Worm (Caenorhabditis elegans) whole organism, young adult: ENCODE data around the gene twk-44.
A peak's percentile ranks its signal among the peaks of the same experiment; 100 is the strongest.

ENCODE experiments used
- B0019.2 ChIP-seq: fragments of 200-800 bp; sonication (Bioruptor generic); conservative IDR thresholded peaks from 2 replicates; pipeline ENCODE4 v1.3.6; 2022; ENCODE audit warnings: missing genetic modification reagents, missing genetic modification characterization, missing compliant biosample characterization
- F10E7.11 ChIP-seq: sonication (generic microtip); optimal IDR thresholded peaks from 2 replicates; lab custom pipeline; 2017; ENCODE audit warnings: mild to moderate bottlenecking, missing genetic modification characterization, moderate library complexity, missing compliant biosample characterization
- F22D6.2 ChIP-seq: sonication (generic microtip); optimal IDR thresholded peaks from 2 replicates; lab custom pipeline; 2016; ENCODE audit warnings: mild to moderate bottlenecking, missing genetic modification characterization, missing compliant biosample characterization
- K11D2.4 ChIP-seq: fragments of 200-800 bp; sonication (Bioruptor generic); IDR thresholded peaks from 2 replicates; pipeline ENCODE4 v1.3.6; 2022; ENCODE audit warnings: missing genetic modification reagents, missing genetic modification characterization, missing compliant biosample characterization
- T07F8.4 ChIP-seq: sonication (generic microtip); optimal IDR thresholded peaks from 2 replicates; lab custom pipeline; 2016; ENCODE audit warnings: mild to moderate bottlenecking, missing genetic modification characterization, moderate library complexity, missing compliant biosample characterization
- Y53F4B.3 ChIP-seq: fragments of 200-800 bp; sonication (Bioruptor generic); IDR thresholded peaks from 2 replicates; pipeline ENCODE4 v1.3.6; 2022; ENCODE audit warnings: missing genetic modification reagents, missing genetic modification characterization, missing compliant biosample characterization
- Y53G8AR.9 ChIP-seq: fragments of 200-800 bp; sonication (Bioruptor generic); conservative IDR thresholded peaks from 2 replicates; pipeline ENCODE4 v1.3.6; 2022; ENCODE audit warnings: missing genetic modification reagents, missing genetic modification characterization, missing compliant biosample characterization
- Y79H2A.3 ChIP-seq: fragments of 200-800 bp; sonication (Bioruptor generic); conservative IDR thresholded peaks from 2 replicates; pipeline ENCODE4 v1.3.6; 2022; ENCODE audit warnings: missing genetic modification reagents, missing genetic modification characterization, missing compliant biosample characterization
- ZK185.1 ChIP-seq: sonication (generic microtip); optimal IDR thresholded peaks from 2 replicates; lab custom pipeline; 2016; ENCODE audit warnings: mild to moderate bottlenecking, missing genetic modification characterization, missing compliant biosample characterization; ENCODE audit not compliant: poor library complexity, severe bottlenecking
- atf-7 ChIP-seq: sonication (generic microtip); optimal IDR thresholded peaks from 2 replicates; lab custom pipeline; 2017; ENCODE audit warnings: mild to moderate bottlenecking, missing genetic modification characterization, missing compliant biosample characterization
- attf-6 ChIP-seq: fragments of 200-800 bp; sonication (Bioruptor generic); IDR thresholded peaks from 2 replicates; pipeline ENCODE4 v1.3.6; 2022; ENCODE audit warnings: missing genetic modification reagents, missing genetic modification characterization, missing compliant biosample characterization
- cebp-1 ChIP-seq, 2 experiments: fragments of 200-800 bp in 1 of 2; sonication (Bioruptor generic) in 1 of 2; sonication (generic microtip) in 1 of 2; IDR thresholded peaks in 1 of 2; optimal IDR thresholded peaks in 1 of 2; 2 replicates each; pipeline versions ENCODE4 v1.3.6 to Lab custom; 2017 to 2022; ENCODE audit warnings: missing compliant biosample characterization in 2 of 2, missing genetic modification characterization in 2 of 2, mild to moderate bottlenecking in 1 of 2, missing genetic modification reagents in 1 of 2, moderate library complexity in 1 of 2
- ceh-27 ChIP-seq: fragments of 200-800 bp; sonication (Bioruptor generic); optimal IDR thresholded peaks from 2 replicates; lab custom pipeline; 2018; ENCODE audit warnings: mild to moderate bottlenecking, missing genetic modification characterization, moderate library complexity, missing compliant biosample characterization
- ceh-40 ChIP-seq: fragments of 200-800 bp; sonication (Bioruptor generic); IDR thresholded peaks from 2 replicates; pipeline ENCODE4 v1.3.6; 2022; ENCODE audit warnings: missing genetic modification characterization, missing compliant biosample characterization
- dpff-1 ChIP-seq: sonication (generic microtip); optimal IDR thresholded peaks from 2 replicates; lab custom pipeline; 2017; ENCODE audit warnings: mild to moderate bottlenecking, missing genetic modification characterization, missing compliant biosample characterization
- efl-1 ChIP-seq: fragments of 150-350 bp; optimal IDR thresholded peaks from 2 replicates; lab custom pipeline; 2014; ENCODE audit warnings: missing biosample characterization, missing genetic modification reagents, missing genetic modification characterization
- egrh-3 ChIP-seq: fragments of 200-800 bp; sonication (Bioruptor generic); IDR thresholded peaks from 2 replicates; pipeline ENCODE4 v1.3.6; 2022; ENCODE audit warnings: missing genetic modification reagents, missing genetic modification characterization, missing compliant biosample characterization
- gei-17 ChIP-seq: fragments of 200-800 bp; sonication (Bioruptor generic); optimal IDR thresholded peaks from 2 replicates; lab custom pipeline; 2018; ENCODE audit warnings: mild to moderate bottlenecking, missing genetic modification characterization, missing compliant biosample characterization
- hlh-26 ChIP-seq: fragments of 200-800 bp; sonication (Bioruptor generic); conservative IDR thresholded peaks from 2 replicates; pipeline ENCODE4 v1.3.6; 2022; ENCODE audit warnings: missing genetic modification reagents, missing genetic modification characterization, missing compliant biosample characterization
- hmg-1.2 ChIP-seq: fragments of 200-800 bp; sonication (Bioruptor generic); IDR thresholded peaks from 2 replicates; pipeline ENCODE4 v1.3.6; 2022; ENCODE audit warnings: missing genetic modification reagents, missing genetic modification characterization, missing compliant biosample characterization
- hmg-20 ChIP-seq: fragments of 200-800 bp; sonication (Bioruptor generic); IDR thresholded peaks from 2 replicates; pipeline ENCODE4 v1.3.6; 2022; ENCODE audit warnings: missing genetic modification reagents, missing genetic modification characterization, missing compliant biosample characterization
- hsf-1 ChIP-seq: fragments of 200-800 bp; sonication (Bioruptor generic); IDR thresholded peaks from 2 replicates; pipeline ENCODE4 v1.3.6; 2022; ENCODE audit warnings: missing genetic modification reagents, missing genetic modification characterization, missing compliant biosample characterization
- lin-26 ChIP-seq: fragments of 200-800 bp; sonication (Bioruptor generic); IDR thresholded peaks from 2 replicates; pipeline ENCODE4 v1.3.6; 2022; ENCODE audit warnings: missing genetic modification reagents, missing genetic modification characterization, missing compliant biosample characterization
- lsy-27 ChIP-seq: sonication (generic microtip); optimal IDR thresholded peaks from 2 replicates; lab custom pipeline; 2017; ENCODE audit warnings: missing genetic modification characterization, mild to moderate bottlenecking, missing compliant biosample characterization, antibody characterized with exemption, missing genotype, borderline replicate concordance; ENCODE audit not compliant: insufficient read depth
- madf-3 ChIP-seq: fragments of 200-800 bp; sonication (Bioruptor generic); IDR thresholded peaks from 2 replicates; pipeline ENCODE4 v1.3.6; 2022; ENCODE audit warnings: missing genetic modification reagents, missing genetic modification characterization, missing compliant biosample characterization
- madf-6 ChIP-seq: fragments of 200-800 bp; sonication (Bioruptor generic); IDR thresholded peaks from 2 replicates; pipeline ENCODE4 v1.3.6; 2022; ENCODE audit warnings: missing genetic modification reagents, missing genetic modification characterization, missing compliant biosample characterization
- nfya-1 ChIP-seq: sonication (generic microtip); optimal IDR thresholded peaks from 2 replicates; lab custom pipeline; 2017; ENCODE audit warnings: antibody characterized with exemption, missing compliant biosample characterization, missing genetic modification characterization, borderline replicate concordance; ENCODE audit not compliant: insufficient read depth
- nfyb-1 ChIP-seq: fragments of 200-800 bp; sonication (Bioruptor generic); IDR thresholded peaks from 2 replicates; pipeline ENCODE4 v1.3.6; 2022; ENCODE audit warnings: missing genetic modification reagents, missing genetic modification characterization, missing compliant biosample characterization
- nhr-120 ChIP-seq: fragments of 200-800 bp; sonication (Bioruptor generic); IDR thresholded peaks from 2 replicates; pipeline ENCODE4 v1.3.6; 2022; ENCODE audit warnings: missing genetic modification characterization, missing compliant biosample characterization
- nhr-80 ChIP-seq: sonication (generic microtip); optimal IDR thresholded peaks from 2 replicates; lab custom pipeline; 2016; ENCODE audit warnings: missing genetic modification characterization, missing compliant biosample characterization
- rec-8 ChIP-seq, 2 experiments: sonication (generic microtip); optimal IDR thresholded peaks; 2 replicates each; lab custom pipeline; 2016; ENCODE audit warnings: mild to moderate bottlenecking in 2 of 2, missing genetic modification characterization in 2 of 2, missing genetic modification reagents in 2 of 2, missing genotype in 2 of 2, missing biosample characterization in 1 of 2, missing compliant biosample characterization in 1 of 2, moderate library complexity in 1 of 2
- repo-1 ChIP-seq: sonication (generic microtip); optimal IDR thresholded peaks from 2 replicates; lab custom pipeline; 2017; ENCODE audit warnings: mild to moderate bottlenecking, missing genetic modification characterization, missing compliant biosample characterization
- sea-2 ChIP-seq: fragments of 200-800 bp; sonication (Bioruptor generic); IDR thresholded peaks from 2 replicates; pipeline ENCODE4 v1.3.6; 2022; ENCODE audit warnings: missing genetic modification characterization, missing compliant biosample characterization
- snpc-1.1 ChIP-seq: sonication (generic microtip); optimal IDR thresholded peaks from 2 replicates; lab custom pipeline; 2017; ENCODE audit warnings: missing genetic modification characterization, mild to moderate bottlenecking, missing compliant biosample characterization, antibody characterized with exemption, moderate library complexity, missing genotype, missing genetic modification reagents; ENCODE audit not compliant: insufficient read depth
- snpc-1.3 ChIP-seq: sonication (generic microtip); optimal IDR thresholded peaks from 2 replicates; lab custom pipeline; 2017; ENCODE audit warnings: missing genetic modification characterization, mild to moderate bottlenecking, missing compliant biosample characterization, antibody characterized with exemption, moderate library complexity, missing genotype, missing genetic modification reagents; ENCODE audit not compliant: insufficient read depth
- somi-1 ChIP-seq: fragments of 200-800 bp; sonication (Bioruptor generic); optimal IDR thresholded peaks from 2 replicates; lab custom pipeline; 2018; ENCODE audit warnings: mild to moderate bottlenecking, missing genetic modification characterization, missing compliant biosample characterization
- sptf-2 ChIP-seq: fragments of 200-800 bp; sonication (Bioruptor generic); optimal IDR thresholded peaks from 2 replicates; lab custom pipeline; 2018; ENCODE audit warnings: mild to moderate bottlenecking, missing genetic modification characterization, missing compliant biosample characterization
- tbp1 ChIP-seq: fragments of 200-800 bp; sonication (Bioruptor generic); optimal IDR thresholded peaks from 2 replicates; lab custom pipeline; 2018; ENCODE audit warnings: mild to moderate bottlenecking, missing genetic modification characterization, missing compliant biosample characterization
- unc-130 ChIP-seq: sonication (generic microtip); optimal IDR thresholded peaks from 2 replicates; lab custom pipeline; 2016; ENCODE audit warnings: missing genetic modification reagents, missing genetic modification characterization, missing compliant biosample characterization
- xnd-1 ChIP-seq: sonication (generic microtip); optimal IDR thresholded peaks from 2 replicates; lab custom pipeline; 2016; ENCODE audit warnings: missing genotype, missing genetic modification reagents, missing genetic modification characterization, missing compliant biosample characterization
- zfh-2 ChIP-seq: fragments of 200-800 bp; sonication (Bioruptor generic); conservative IDR thresholded peaks from 2 replicates; pipeline ENCODE4 v1.3.6; 2022; ENCODE audit warnings: missing genetic modification reagents, missing genetic modification characterization, missing compliant biosample characterization
- ztf-18 ChIP-seq: sonication (generic microtip); optimal IDR thresholded peaks from 2 replicates; lab custom pipeline; 2016; ENCODE audit warnings: missing genotype, mild to moderate bottlenecking, missing genetic modification characterization, missing compliant biosample characterization
- ztf-25 ChIP-seq: fragments of 200-800 bp; sonication (Bioruptor generic); IDR thresholded peaks from 2 replicates; pipeline ENCODE4 v1.3.6; 2022; ENCODE audit warnings: missing genetic modification reagents, missing genetic modification characterization, missing compliant biosample characterization
- ztf-26 ChIP-seq: sonication (generic microtip); optimal IDR thresholded peaks from 2 replicates; lab custom pipeline; 2017; ENCODE audit warnings: missing genetic modification characterization, missing compliant biosample characterization
- ztf-6 ChIP-seq: fragments of 200-800 bp; sonication (Bioruptor generic); IDR thresholded peaks from 2 replicates; pipeline ENCODE4 v1.3.6; 2022; ENCODE audit warnings: missing genetic modification reagents, missing genetic modification characterization, missing compliant biosample characterization

Gene twk-44

ce11 chrX:11603234-11604108 lies 23.4 kb downstream of the twk-44 start:
- TF ChIP-seq lin-26 (GFP tag; lab: Robert Waterston, UW) (no peak), hmg-20 (peak; percentile 33; the same call in 1 of the 2 replicates), hsf-1 (GFP tag; lab: Robert Waterston, UW) (peak; percentile 15; the same call in 1 of the 2 replicates), repo-1 (tag; lab: Kevin White, UChicago) (peak; percentile 90), attf-6 (GFP tag; lab: Robert Waterston, UW) (peak; percentile 40; the same call in 1 of the 2 replicates), unc-130 (no peak), T07F8.4 (tag; lab: Kevin White, UChicago) (no peak), lsy-27 (tag; lab: Kevin White, UChicago) (no peak), ceh-27 (no peak), nhr-80 (tag; lab: Kevin White, UChicago) (peak; percentile 14), Y79H2A.3 (GFP tag; lab: Robert Waterston, UW) (0 out of 2 replicates have a peak, but pooled peaks have one; percentile 51), hlh-26 (GFP tag; lab: Robert Waterston, UW) (no peak), cebp-1 (GFP tag; IDR thresholded peaks at IDR 0.05; lab: Robert Waterston, UW) (peak; percentile 62; the same call in 1 of the 2 replicates), cebp-1 (tag; optimal IDR thresholded peaks at IDR 0.05; lab: Kevin White, UChicago) (peak; percentile 82), sea-2 (GFP tag; lab: Robert Waterston, UW) (no peak), Y53F4B.3 (GFP tag; lab: Robert Waterston, UW) (no peak), ztf-26 (tag; lab: Kevin White, UChicago) (peak; percentile 60), nhr-120 (GFP tag; lab: Robert Waterston, UW) (no peak), nfyb-1 (GFP tag; lab: Robert Waterston, UW) (peak; percentile 53; the same call in 1 of the 2 replicates), zfh-2 (no peak), atf-7 (tag; lab: Kevin White, UChicago) (peak; percentile 69), dpff-1 (no peak), egrh-3 (no peak), xnd-1 (tag; lab: Kevin White, UChicago) (no peak), Y53G8AR.9 (GFP tag; lab: Robert Waterston, UW) (peak; percentile 81), rec-8 (tag; optimal IDR thresholded peaks at IDR 0.05; lab: Kevin White, UChicago) (no peak), sptf-2 (no peak), nfya-1 (tag; lab: Kevin White, UChicago) (no peak), B0019.2 (no peak), hmg-1.2 (GFP tag; lab: Robert Waterston, UW) (peak; percentile 15; the same call in 1 of the 2 replicates), tbp1 (GFP tag; lab: Kevin White, UChicago) (peak; percentile 51), somi-1 (GFP tag; lab: Kevin White, UChicago) (peak; percentile 68), gei-17 (GFP tag; lab: Kevin White, UChicago) (peak; percentile 74), madf-6 (GFP tag; lab: Robert Waterston, UW) (no peak), madf-3 (GFP tag; lab: Robert Waterston, UW) (peak; percentile 27; the same call in 1 of the 2 replicates), ztf-6 (no peak), efl-1 (GFP tag; lab: Kevin White, UChicago) (no peak), F10E7.11 (peak; percentile 31), snpc-1.3 (tag; lab: Kevin White, UChicago) (no peak), F22D6.2 (peak; percentile 8), ZK185.1 (tag; lab: Kevin White, UChicago) (peak; percentile 64), snpc-1.1 (tag; lab: Kevin White, UChicago) (no peak), K11D2.4 (GFP tag; lab: Robert Waterston, UW) (peak; percentile 44; the same call in 1 of the 2 replicates), ztf-18 (tag; lab: Kevin White, UChicago) (peak; percentile 9), ztf-25 (GFP tag; lab: Robert Waterston, UW) (no peak), ceh-40 (GFP tag; lab: Robert Waterston, UW) (no peak)
